Fruit fly (Drosophila melanogaster) whole organism, embryonic: Measurements from ENCODE around the gene mRpL51.

ENCODE experiments used
- Asciz ChIP-seq: fragments of 200-800 bp; sonication (Bioruptor generic); optimal IDR thresholded peaks from 2 replicates; lab custom pipeline; 2017; ENCODE audit warnings: missing biosample characterization, mild to moderate bottlenecking, missing genetic modification characterization, missing genetic modification reagents
- B-H1 ChIP-seq: fragments of 200-800 bp; sonication (Bioruptor generic); IDR thresholded peaks from 3 replicates; pipeline ENCODE4 v1.3.6; 2022; ENCODE audit warnings: missing biosample characterization, missing genetic modification characterization
- CG1024 ChIP-seq: fragments of 200-800 bp; sonication (Bioruptor generic); IDR thresholded peaks from 2 replicates; pipeline ENCODE4 v1.3.6; 2022; ENCODE audit warnings: missing biosample characterization, missing genetic modification characterization
- CG10366 ChIP-seq: fragments of 200-800 bp; sonication (Bioruptor generic); IDR thresholded peaks from 2 replicates; pipeline ENCODE4 v1.3.6; 2022; ENCODE audit warnings: missing biosample characterization, missing genetic modification characterization
- CG10654 ChIP-seq: fragments of 200-800 bp; sonication (Bioruptor generic); optimal IDR thresholded peaks from 2 replicates; lab custom pipeline; 2016; ENCODE audit warnings: missing biosample characterization, missing genetic modification characterization
- CG10979 ChIP-seq: fragments of 200-800 bp; sonication (Bioruptor generic); optimal IDR thresholded peaks from 2 replicates; lab custom pipeline; 2018; ENCODE audit warnings: missing biosample characterization, mild to moderate bottlenecking, missing genetic modification characterization, moderate library complexity
- CG12104 ChIP-seq: fragments of 200-800 bp; sonication (Bioruptor generic); optimal IDR thresholded peaks from 3 replicates; lab custom pipeline; 2016; ENCODE audit warnings: missing biosample characterization, missing genetic modification characterization
- CG12744 ChIP-seq: fragments of 200-800 bp; sonication (Bioruptor generic); optimal IDR thresholded peaks from 2 replicates; lab custom pipeline; 2016; ENCODE audit warnings: missing biosample characterization, missing genetic modification characterization
- CG13424 ChIP-seq: fragments of 200-800 bp; sonication (Bioruptor generic); optimal IDR thresholded peaks from 2 replicates; lab custom pipeline; 2019; ENCODE audit warnings: missing biosample characterization, mild to moderate bottlenecking, missing genetic modification characterization, moderate library complexity
- CG18262 ChIP-seq: fragments of 200-800 bp; optimal IDR thresholded peaks from 3 replicates; lab custom pipeline; 2019; ENCODE audit warnings: missing biosample characterization, mild to moderate bottlenecking, missing genetic modification characterization, moderate library complexity
- CG18619 ChIP-seq: fragments of 200-800 bp; sonication (Bioruptor generic); optimal IDR thresholded peaks from 3 replicates; lab custom pipeline; 2017; ENCODE audit warnings: missing biosample characterization, mild to moderate bottlenecking, missing genetic modification characterization
- CG2712 ChIP-seq: fragments of 200-800 bp; optimal IDR thresholded peaks from 3 replicates; lab custom pipeline; 2019; ENCODE audit warnings: missing biosample characterization, mild to moderate bottlenecking, missing genetic modification characterization, moderate library complexity
- CG30403 ChIP-seq: fragments of 200-800 bp; sonication (Bioruptor generic); optimal IDR thresholded peaks from 3 replicates; lab custom pipeline; 2016; ENCODE audit warnings: missing biosample characterization, missing genetic modification characterization
- CG3407 ChIP-seq: fragments of 200-800 bp; sonication (Bioruptor generic); optimal IDR thresholded peaks from 2 replicates; lab custom pipeline; 2018; ENCODE audit warnings: missing biosample characterization, mild to moderate bottlenecking, missing genetic modification characterization
- CG34376 ChIP-seq: fragments of 200-800 bp; sonication (Bioruptor generic); optimal IDR thresholded peaks from 2 replicates; lab custom pipeline; 2018; ENCODE audit warnings: missing biosample characterization, mild to moderate bottlenecking, missing genetic modification characterization
- CG34422 ChIP-seq: fragments of 200-800 bp; sonication (Bioruptor generic); IDR thresholded peaks from 3 replicates; pipeline ENCODE4 v1.3.6; 2022; ENCODE audit warnings: missing biosample characterization, missing genetic modification characterization
- CG4360 ChIP-seq: fragments of 200-800 bp; sonication (Bioruptor generic); IDR thresholded peaks from 2 replicates; pipeline ENCODE4 v1.3.6; 2022; ENCODE audit warnings: missing biosample characterization, missing genetic modification characterization
- CG4424 ChIP-seq: fragments of 200-800 bp; sonication (Bioruptor generic); optimal IDR thresholded peaks from 3 replicates; lab custom pipeline; 2016; ENCODE audit warnings: missing biosample characterization, missing genetic modification characterization
- CG5245 ChIP-seq: fragments of 200-800 bp; sonication (Bioruptor generic); optimal IDR thresholded peaks from 3 replicates; lab custom pipeline; 2016; ENCODE audit warnings: missing biosample characterization, missing genetic modification characterization
- CG7372 ChIP-seq: fragments of 200-800 bp; sonication (Bioruptor generic); IDR thresholded peaks from 2 replicates; pipeline ENCODE4 v1.3.6; 2022; ENCODE audit warnings: missing biosample characterization, missing genetic modification characterization
- CHES-1-like ChIP-seq: fragments of 200-800 bp; sonication (Bioruptor generic); optimal IDR thresholded peaks from 2 replicates; lab custom pipeline; 2016; ENCODE audit warnings: missing biosample characterization, missing genetic modification characterization
- Ets65A ChIP-seq: fragments of 200-800 bp; sonication (Bioruptor generic); peaks from one replicate; lab custom pipeline; 2016; ENCODE audit warnings: missing biosample characterization, missing genetic modification characterization
- HLHmδ ChIP-seq: fragments of 200-800 bp; sonication (Bioruptor generic); optimal IDR thresholded peaks from 2 replicates; lab custom pipeline; 2018; ENCODE audit warnings: missing biosample characterization, mild to moderate bottlenecking, missing genetic modification characterization, moderate library complexity
- Max ChIP-seq: fragments of 200-800 bp; sonication (Bioruptor generic); optimal IDR thresholded peaks from 2 replicates; lab custom pipeline; 2016; ENCODE audit warnings: missing biosample characterization, mild to moderate bottlenecking, missing genetic modification characterization
- Nf-YB ChIP-seq: fragments of 200-800 bp; sonication (Bioruptor generic); optimal IDR thresholded peaks from 3 replicates; lab custom pipeline; 2019; ENCODE audit warnings: missing biosample characterization, mild to moderate bottlenecking, missing genetic modification characterization, moderate library complexity
- Six4 ChIP-seq: fragments of 200-800 bp; sonication (Bioruptor generic); optimal IDR thresholded peaks from 2 replicates; lab custom pipeline; 2016; ENCODE audit warnings: missing biosample characterization, missing genetic modification characterization
- Ssrp ChIP-seq: fragments of 200-800 bp; sonication (Bioruptor generic); optimal IDR thresholded peaks from 2 replicates; lab custom pipeline; 2018; ENCODE audit warnings: missing biosample characterization, mild to moderate bottlenecking, missing genetic modification characterization, moderate library complexity
- Xrp1 ChIP-seq: fragments of 200-800 bp; sonication (Bioruptor generic); IDR thresholded peaks from 2 replicates; pipeline ENCODE4 v1.3.6; 2022; ENCODE audit warnings: missing biosample characterization, missing genetic modification characterization
- abd-A ChIP-seq: fragments of 200-800 bp; sonication (Bioruptor generic); optimal IDR thresholded peaks from 3 replicates; lab custom pipeline; 2019; ENCODE audit warnings: missing biosample characterization, mild to moderate bottlenecking, missing genetic modification characterization, moderate library complexity
- az2 ChIP-seq: fragments of 200-800 bp; sonication (Bioruptor generic); optimal IDR thresholded peaks from 3 replicates; lab custom pipeline; 2016; ENCODE audit warnings: missing biosample characterization, missing genetic modification characterization
- cg ChIP-seq: fragments of 200-800 bp; sonication (Bioruptor generic); optimal IDR thresholded peaks from 3 replicates; lab custom pipeline; 2019; ENCODE audit warnings: missing biosample characterization, mild to moderate bottlenecking, missing genetic modification characterization, moderate library complexity
- dm ChIP-seq: fragments of 200-800 bp; sonication (Bioruptor generic); optimal IDR thresholded peaks from 3 replicates; lab custom pipeline; 2016; ENCODE audit warnings: missing biosample characterization, missing genetic modification characterization
- dpn ChIP-seq, 2 experiments: fragments of 200-800 bp; sonication (Bioruptor generic); optimal IDR thresholded peaks; 3 replicates each; lab custom pipeline; 2016; ENCODE audit warnings: missing biosample characterization in 2 of 2, missing genetic modification characterization in 2 of 2
- ind ChIP-seq: fragments of 200-800 bp; sonication (Bioruptor generic); optimal IDR thresholded peaks from 3 replicates; lab custom pipeline; 2016; ENCODE audit warnings: missing biosample characterization, missing genetic modification characterization
- jing ChIP-seq: fragments of 200-800 bp; sonication (Bioruptor generic); optimal IDR thresholded peaks from 2 replicates; lab custom pipeline; 2018; ENCODE audit warnings: missing biosample characterization, mild to moderate bottlenecking, missing genetic modification characterization
- jumu ChIP-seq: fragments of 200-800 bp; sonication (Bioruptor generic); optimal IDR thresholded peaks from 3 replicates; lab custom pipeline; 2016; ENCODE audit warnings: missing biosample characterization, missing genetic modification characterization
- lab ChIP-seq: fragments of 200-800 bp; sonication (Bioruptor generic); optimal IDR thresholded peaks from 3 replicates; lab custom pipeline; 2017; ENCODE audit warnings: missing biosample characterization, missing genetic modification characterization, mild to moderate bottlenecking, moderate library complexity, missing genetic modification reagents
- lbe ChIP-seq: fragments of 200-800 bp; sonication (Bioruptor generic); optimal IDR thresholded peaks from 2 replicates; lab custom pipeline; 2016; ENCODE audit warnings: missing biosample characterization, mild to moderate bottlenecking, missing genetic modification characterization
- lilli ChIP-seq: fragments of 200-800 bp; sonication (Bioruptor generic); optimal IDR thresholded peaks from 3 replicates; lab custom pipeline; 2016; ENCODE audit warnings: missing biosample characterization, missing genetic modification characterization
- nau ChIP-seq: fragments of 200-800 bp; sonication (Bioruptor generic); optimal IDR thresholded peaks from 3 replicates; lab custom pipeline; 2017; ENCODE audit warnings: missing biosample characterization, mild to moderate bottlenecking, missing genetic modification characterization, missing genetic modification reagents
- nerfin-2 ChIP-seq: fragments of 200-800 bp; sonication (Bioruptor generic); IDR thresholded peaks from 2 replicates; pipeline ENCODE4 v1.3.6; 2022; ENCODE audit warnings: missing biosample characterization, missing genetic modification characterization; ENCODE audit not compliant: partially characterized antibody
- phol ChIP-seq: fragments of 200-800 bp; sonication (Bioruptor generic); optimal IDR thresholded peaks from 3 replicates; lab custom pipeline; 2018; ENCODE audit warnings: missing biosample characterization, mild to moderate bottlenecking, missing genetic modification characterization, moderate library complexity
- prd ChIP-seq, 3 experiments: fragments of >200 bp in 2 of 3; fragments of 200-800 bp in 1 of 3; sonication (Bioruptor generic) in 1 of 3; optimal IDR thresholded peaks in 2 of 3; IDR thresholded peaks in 1 of 3; 2 replicates in 2 of 3; 3 replicates in 1 of 3; pipeline versions ENCODE4 v1.3.6 to Lab custom; 2017 to 2022; ENCODE audit warnings: missing biosample characterization in 1 of 3, missing genetic modification characterization in 1 of 3
- rib ChIP-seq: fragments of 200-800 bp; sonication (Bioruptor generic); IDR thresholded peaks from 2 replicates; pipeline ENCODE4 v1.3.6; 2022; ENCODE audit warnings: missing biosample characterization, missing genetic modification characterization
- sd ChIP-seq: fragments of 200-800 bp; sonication (Bioruptor generic); optimal IDR thresholded peaks from 3 replicates; lab custom pipeline; 2018; ENCODE audit warnings: missing biosample characterization, mild to moderate bottlenecking, missing genetic modification characterization, moderate library complexity
- sens ChIP-seq: fragments of 200-800 bp; sonication (Bioruptor generic); peaks from one replicate; lab custom pipeline; 2016; ENCODE audit warnings: missing biosample characterization, missing genetic modification characterization
- seq ChIP-seq: fragments of 200-800 bp; sonication (Bioruptor generic); IDR thresholded peaks from 2 replicates; pipeline ENCODE4 v1.3.6; 2022; ENCODE audit warnings: missing biosample characterization, missing genetic modification characterization
- tin ChIP-seq: fragments of 200-800 bp; sonication (Bioruptor generic); optimal IDR thresholded peaks from 3 replicates; lab custom pipeline; 2016; ENCODE audit warnings: missing biosample characterization, missing genetic modification characterization
- unpg ChIP-seq: fragments of 200-800 bp; sonication (Bioruptor generic); optimal IDR thresholded peaks from 3 replicates; lab custom pipeline; 2018; ENCODE audit warnings: missing biosample characterization, mild to moderate bottlenecking, missing genetic modification characterization, moderate library complexity
- zfh1 ChIP-seq: fragments of 200-800 bp; sonication (Bioruptor generic); IDR thresholded peaks from 3 replicates; pipeline ENCODE4 v1.3.6; 2022; ENCODE audit warnings: missing biosample characterization, missing genetic modification characterization

Gene mRpL51

dm6 chr2L:8552472-8552871, 35.3 kb upstream of the mRpL51 start (continued):
- TF ChIP-seq jing (GFP tag; lab: Kevin White, UChicago), result no peak
- peak; percentile 61; the same call in 2 of the 3 replicates for TF ChIP-seq zfh1
- no peak for TF ChIP-seq CG5245 (GFP tag; lab: Kevin White, UChicago)
- no peak for TF ChIP-seq seq
- TF ChIP-seq nerfin-2 (GFP tag; lab: Robert Waterston, UW), result peak; percentile 29; the same call in 1 of the 2 replicates
- TF ChIP-seq sens (GFP tag; lab: Kevin White, UChicago), result peak; percentile 49
- TF ChIP-seq CG2712 (tag; lab: Kevin White, UChicago), result peak; percentile 62
- peak; percentile 54 for TF ChIP-seq CG18262
- TF ChIP-seq abd-A (tag; lab: Kevin White, UChicago), result no peak
- TF ChIP-seq Six4 (GFP tag; lab: Kevin White, UChicago), result peak; percentile 40
- TF ChIP-seq Max, result peak; percentile 24
- TF ChIP-seq dm (GFP tag; lab: Kevin White, UChicago), result no peak
- peak; percentile 66 for TF ChIP-seq CG10979 (tag; lab: Kevin White, UChicago)
- peak; percentile 54 for TF ChIP-seq Ets65A (GFP tag; lab: Kevin White, UChicago)
- TF ChIP-seq CG4360 (GFP tag; lab: Robert Waterston, UW), result 0 out of 2 replicates have a peak, but pooled peaks have one; percentile 22
- peak; percentile 43 for TF ChIP-seq CG4424 (GFP tag; lab: Kevin White, UChicago)
- TF ChIP-seq lab (GFP tag; lab: Kevin White, UChicago), result peak; percentile 42
- peak; percentile 24; the same call in 1 of the 2 replicates for TF ChIP-seq CG10366 (GFP tag; lab: Robert Waterston, UW)
- peak; percentile 36 for TF ChIP-seq CG3407
- peak; percentile 33 for TF ChIP-seq Ssrp
- peak; percentile 25; the same call in 1 of the 2 replicates for TF ChIP-seq CG7372
- TF ChIP-seq CG12104, result no peak
- TF ChIP-seq CG18619 (GFP tag; lab: Kevin White, UChicago), result no peak
- TF ChIP-seq lbe, result no peak
- TF ChIP-seq ind (GFP tag; lab: Kevin White, UChicago), result peak; percentile 30
- no peak for TF ChIP-seq prd (optimal IDR thresholded peaks at IDR 0.05; lab: Kevin White, UChicago)
- peak; percentile 66; the same call in 2 of the 3 replicates for TF ChIP-seq prd (GFP tag; IDR thresholded peaks at IDR 0.05; lab: Robert Waterston, UW)
- TF ChIP-seq CG1024 (GFP tag; lab: Robert Waterston, UW), result peak; percentile 39; the same call in 1 of the 2 replicates
- TF ChIP-seq jumu (GFP tag; lab: Kevin White, UChicago), result no peak
- peak; percentile 21 for TF ChIP-seq az2 (GFP tag; lab: Kevin White, UChicago)
- TF ChIP-seq CG34422 (GFP tag; lab: Robert Waterston, UW), result 0 out of 3 replicates have a peak, but pooled peaks have one; percentile 25
- peak; percentile 12 for TF ChIP-seq tin (GFP tag; lab: Kevin White, UChicago)
- peak; percentile 63 for TF ChIP-seq unpg
- TF ChIP-seq nau (GFP tag; lab: Kevin White, UChicago), result peak; percentile 13
- no peak for TF ChIP-seq CG12744 (GFP tag; lab: Kevin White, UChicago)
- TF ChIP-seq CG10654, result no peak
- no peak for TF ChIP-seq CHES-1-like (GFP tag; lab: Kevin White, UChicago)
- TF ChIP-seq lilli (GFP tag; lab: Kevin White, UChicago), result no peak
- TF ChIP-seq cg, result no peak
- TF ChIP-seq HLHmδ (GFP tag; lab: Kevin White, UChicago), result no peak
- TF ChIP-seq rib (GFP tag; lab: Robert Waterston, UW), result no peak
- TF ChIP-seq Asciz (GFP tag; lab: Kevin White, UChicago), result peak; percentile 33
- TF ChIP-seq phol (tag; lab: Kevin White, UChicago), result peak; percentile 58
- TF ChIP-seq dpn (GFP tag; optimal IDR thresholded peaks at IDR 0.05; lab: Kevin White, UChicago), result peak in 1 of 2 experiments; percentile 20
- TF ChIP-seq Nf-YB (GFP tag; lab: Kevin White, UChicago), result no peak
- TF ChIP-seq CG34376, result no peak
- TF ChIP-seq Xrp1, result peak; percentile 72
- TF ChIP-seq CG13424 (tag; lab: Kevin White, UChicago), result no peak
- TF ChIP-seq CG30403 (GFP tag; lab: Kevin White, UChicago), result peak; percentile 14
- TF ChIP-seq B-H1, result peak; percentile 23; the same call in 1 of the 3 replicates
- no peak for TF ChIP-seq sd (tag; lab: Kevin White, UChicago)
